Worm (Caenorhabditis elegans): ENCODE measurements around the gene maoc-1.

ce11 chrII:7165749-7166148 lies 30.3 kb upstream of the maoc-1 start, which contains the start of gene mfsd-13.2:
- TF ChIP-seq ztf-23 (GFP tag; IDR thresholded peaks at IDR 0.05) (no peak), ref-1 (GFP tag; conservative IDR thresholded peaks at IDR 0.05) (no peak), tab-1 (GFP tag; IDR thresholded peaks at IDR 0.05) (no peak), cog-1 (tag; optimal IDR thresholded peaks at IDR 0.05) (no peak), med-1 (GFP tag; optimal IDR thresholded peaks at IDR 0.05; ENCODE audit: insufficient read depth) (no peak), flt-1 (GFP tag; IDR thresholded peaks at IDR 0.05) (no peak), T22C8.4 (GFP tag; IDR thresholded peaks at IDR 0.05) (no peak), klf-2 (GFP tag; conservative IDR thresholded peaks at IDR 0.05) (no peak)

Data from whole organism, midembryonic.